Worm (Caenorhabditis elegans) whole organism, early embryonic: ENCODE measurements around the gene C07H4.1.

Experiments used
- F13C5.2 ChIP-seq: sonication (generic microtip); optimal IDR thresholded peaks from 2 replicates; lab custom pipeline; 2017; ENCODE audit warnings: mild to moderate bottlenecking, missing genetic modification characterization, inconsistent platforms, missing compliant biosample characterization
- ceh-36 ChIP-seq: sonication (generic microtip); optimal IDR thresholded peaks from 2 replicates; lab custom pipeline; 2016; ENCODE audit warnings: missing genetic modification characterization, inconsistent platforms, missing compliant biosample characterization
- hnd-1 ChIP-seq: sonication (generic microtip); optimal IDR thresholded peaks from 2 replicates; lab custom pipeline; 2016; ENCODE audit warnings: missing genetic modification characterization, missing compliant biosample characterization
- sea-1 ChIP-seq: fragments of 200-800 bp; sonication (Bioruptor generic); conservative IDR thresholded peaks from 2 replicates; pipeline ENCODE4 v1.3.6; 2022; ENCODE audit warnings: missing genetic modification characterization, missing compliant biosample characterization
- tbx-11 ChIP-seq: fragments of 200-800 bp; sonication (Bioruptor generic); IDR thresholded peaks from 2 replicates; pipeline ENCODE4 v1.3.6; 2022; ENCODE audit warnings: missing genetic modification characterization, missing compliant biosample characterization

ce11 chrII:9060332-9060840, 33.1 kb downstream of the C07H4.1 start:
- TF ChIP-seq F13C5.2 (peak; percentile 80), sea-1 (GFP tag; lab: Robert Waterston, UW) (peak; percentile 68), ceh-36 (tag; lab: Kevin White, UChicago) (peak; percentile 56), hnd-1 (tag; lab: Kevin White, UChicago) (no peak), tbx-11 (no peak)
